Worm (Caenorhabditis elegans): ENCODE results near the gene cnc-8.

- TF ChIP-seq vab-15 (tag; optimal IDR thresholded peaks at IDR 0.05) (no peak), nhr-237 (tag; optimal IDR thresholded peaks at IDR 0.05) (no peak), ceh-82 (tag; optimal IDR thresholded peaks at IDR 0.05) (no peak), lsy-2 (tag; optimal IDR thresholded peaks at IDR 0.05) (no peak), fkh-10 (GFP tag; optimal IDR thresholded peaks at IDR 0.05) (no peak), lin-15B (tag; optimal IDR thresholded peaks at IDR 0.05) (no peak), nhr-12 (tag; optimal IDR thresholded peaks at IDR 0.05) (no peak), hpl-2 (GFP tag; optimal IDR thresholded peaks at IDR 0.05) (no peak)
Observed at ce11 chrX:10302430-10302829, 4.0 kb upstream of the cnc-8 start, which contains the start of gene fip-5.
